Worm (Caenorhabditis elegans) whole organism, L1 larva: Measurements from ENCODE around the gene fbxa-141.

Source experiments
- Y116A8C.19 ChIP-seq: sonication (generic microtip); optimal IDR thresholded peaks from 2 replicates; lab custom pipeline; 2016; ENCODE audit warnings: missing compliant biosample characterization, missing genetic modification characterization, borderline replicate concordance
- egl-13 ChIP-seq: sonication (generic microtip); optimal IDR thresholded peaks from 2 replicates; lab custom pipeline; 2016; ENCODE audit warnings: missing genotype, missing genetic modification reagents, missing genetic modification characterization, missing compliant biosample characterization
- fkh-10 ChIP-seq: sonication (generic microtip); optimal IDR thresholded peaks from 2 replicates; lab custom pipeline; 2017; ENCODE audit warnings: missing biosample characterization, missing genetic modification reagents, missing genetic modification characterization
- fos-1 ChIP-seq: fragments of 150-350 bp; optimal IDR thresholded peaks from 2 replicates; lab custom pipeline; 2014; ENCODE audit warnings: missing biosample characterization, missing genetic modification characterization
- lin-15B ChIP-seq: fragments of 150-350 bp; sonication (generic microtip); optimal IDR thresholded peaks from 3 replicates; lab custom pipeline; 2014; ENCODE audit warnings: missing biosample characterization, missing genetic modification characterization
- nhr-11 ChIP-seq: fragments of 150-350 bp; optimal IDR thresholded peaks from 2 replicates; lab custom pipeline; 2014; ENCODE audit warnings: missing biosample characterization, missing genetic modification characterization
- nhr-237 ChIP-seq: fragments of 150-350 bp; optimal IDR thresholded peaks from 2 replicates; lab custom pipeline; 2014; ENCODE audit warnings: missing biosample characterization, missing genetic modification characterization
- nhr-84 ChIP-seq: sonication (generic microtip); optimal IDR thresholded peaks from 2 replicates; lab custom pipeline; 2017; ENCODE audit warnings: missing biosample characterization, missing genetic modification characterization
- zag-1 ChIP-seq: fragments of 150-350 bp; optimal IDR thresholded peaks from 2 replicates; lab custom pipeline; 2014; ENCODE audit warnings: missing biosample characterization, missing genetic modification characterization

ce11 chrX:14530107-14530506 lies 17.4 kb upstream of the fbxa-141 start, which contains the start of gene nspc-20:
- no peak for TF ChIP-seq egl-13 (tag; lab: Kevin White, UChicago)
- no peak for TF ChIP-seq nhr-11 (tag; lab: Kevin White, UChicago)
- no peak for TF ChIP-seq fkh-10
- TF ChIP-seq zag-1 (tag; lab: Kevin White, UChicago) = no peak
- TF ChIP-seq fos-1 = no peak
- TF ChIP-seq nhr-84 (tag; lab: Kevin White, UChicago) = no peak
- TF ChIP-seq nhr-237 = no peak
- TF ChIP-seq lin-15B (tag; lab: Kevin White, UChicago) = no peak
- TF ChIP-seq Y116A8C.19 = no peak
